Worm (Caenorhabditis elegans): ENCODE measurements around the gene ZK632.9.

DNA sequence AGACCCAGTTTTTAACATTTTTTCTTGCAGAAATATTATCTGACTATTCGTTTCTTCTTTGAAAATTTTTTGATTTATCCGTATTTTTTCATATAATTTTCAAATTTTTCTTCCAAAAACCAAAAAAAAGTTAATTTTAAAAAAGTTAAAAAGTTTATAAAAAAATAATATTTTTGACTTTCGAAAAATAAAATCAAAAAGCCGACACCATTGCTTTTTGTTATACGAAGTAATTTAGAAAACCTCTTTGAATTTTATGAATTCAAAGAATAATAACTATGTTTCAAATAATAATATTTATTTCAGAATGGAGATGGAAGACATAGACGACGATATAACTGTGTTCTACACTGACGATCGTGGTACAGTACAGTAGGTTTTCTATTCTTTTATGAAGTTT lies 9.7 kb upstream of the ZK632.9 start, which contains the start of gene K11H3.8:
- TF ChIP-seq ama-1 (optimal IDR thresholded peaks at IDR 0.05) (no peak), F13C5.2 (tag; optimal IDR thresholded peaks at IDR 0.05) (no peak), tbx-37 (GFP tag; conservative IDR thresholded peaks at IDR 0.05) (no peak), aly-1 (tag; optimal IDR thresholded peaks at IDR 0.05) (no peak), hmbx-1 (tag; optimal IDR thresholded peaks at IDR 0.05) (no peak), flt-1 (GFP tag; IDR thresholded peaks at IDR 0.05) (no peak), tbx-11 (GFP tag; IDR thresholded peaks at IDR 0.05) (no peak), scrt-1 (GFP tag; IDR thresholded peaks at IDR 0.05) (no peak), ceh-36 (tag; optimal IDR thresholded peaks at IDR 0.05) (no peak), ets-7 (tag; optimal IDR thresholded peaks at IDR 0.05) (no peak), sea-1 (GFP tag; conservative IDR thresholded peaks at IDR 0.05) (no peak), ceh-13 (GFP tag; optimal IDR thresholded peaks at IDR 0.05) (no peak), B0310.2 (tag; optimal IDR thresholded peaks at IDR 0.05) (no peak), hmg-4 (GFP tag; optimal IDR thresholded peaks at IDR 0.05) (no peak)

All from whole organism, early embryonic.